Worm (Caenorhabditis elegans) whole organism, early embryonic: ENCODE measurements around the gene ZK896.4.

Experiments
- B0310.2 ChIP-seq: sonication (generic microtip); optimal IDR thresholded peaks from 2 replicates; lab custom pipeline; 2016; ENCODE audit warnings: mild to moderate bottlenecking, missing genetic modification characterization, missing compliant biosample characterization
- F13C5.2 ChIP-seq: sonication (generic microtip); optimal IDR thresholded peaks from 2 replicates; lab custom pipeline; 2017; ENCODE audit warnings: mild to moderate bottlenecking, missing genetic modification characterization, inconsistent platforms, missing compliant biosample characterization
- aly-1 ChIP-seq: sonication (generic microtip); optimal IDR thresholded peaks from 2 replicates; lab custom pipeline; 2016; ENCODE audit warnings: missing genetic modification characterization, missing compliant biosample characterization
- ama-1 ChIP-seq: fragments of 150-350 bp; optimal IDR thresholded peaks from 2 replicates; lab custom pipeline; 2014
- ceh-13 ChIP-seq: fragments of 200-800 bp; sonication (Bioruptor generic); optimal IDR thresholded peaks from 2 replicates; lab custom pipeline; 2018; ENCODE audit warnings: mild to moderate bottlenecking, missing genetic modification characterization, missing compliant biosample characterization
- ceh-36 ChIP-seq: sonication (generic microtip); optimal IDR thresholded peaks from 2 replicates; lab custom pipeline; 2016; ENCODE audit warnings: missing genetic modification characterization, inconsistent platforms, missing compliant biosample characterization
- ets-7 ChIP-seq: sonication (generic microtip); optimal IDR thresholded peaks from 2 replicates; lab custom pipeline; 2016; ENCODE audit warnings: missing genotype, missing genetic modification characterization, missing compliant biosample characterization
- flt-1 ChIP-seq: fragments of 200-800 bp; sonication (Bioruptor generic); IDR thresholded peaks from 2 replicates; pipeline ENCODE4 v1.3.6; 2022; ENCODE audit warnings: missing genetic modification characterization, missing compliant biosample characterization
- hmbx-1 ChIP-seq: sonication (generic microtip); optimal IDR thresholded peaks from 2 replicates; lab custom pipeline; 2016; ENCODE audit warnings: mild to moderate bottlenecking, missing genetic modification characterization, missing compliant biosample characterization
- hmg-4 ChIP-seq: fragments of 200-800 bp; sonication (Bioruptor generic); optimal IDR thresholded peaks from 2 replicates; lab custom pipeline; 2018; ENCODE audit warnings: mild to moderate bottlenecking, missing genetic modification characterization, missing compliant biosample characterization
- hnd-1 ChIP-seq: sonication (generic microtip); optimal IDR thresholded peaks from 2 replicates; lab custom pipeline; 2016; ENCODE audit warnings: missing genetic modification characterization, missing compliant biosample characterization
- pes-1 ChIP-seq: fragments of 200-800 bp; sonication (Bioruptor generic); IDR thresholded peaks from 2 replicates; pipeline ENCODE4 v1.3.6; 2022; ENCODE audit warnings: missing genetic modification reagents, missing genetic modification characterization, missing compliant biosample characterization
- scrt-1 ChIP-seq: fragments of 200-800 bp; sonication (Bioruptor generic); IDR thresholded peaks from 2 replicates; pipeline ENCODE4 v1.3.6; 2022; ENCODE audit warnings: missing genetic modification characterization, missing compliant biosample characterization
- sea-1 ChIP-seq: fragments of 200-800 bp; sonication (Bioruptor generic); conservative IDR thresholded peaks from 2 replicates; pipeline ENCODE4 v1.3.6; 2022; ENCODE audit warnings: missing genetic modification characterization, missing compliant biosample characterization
- tbx-11 ChIP-seq: fragments of 200-800 bp; sonication (Bioruptor generic); IDR thresholded peaks from 2 replicates; pipeline ENCODE4 v1.3.6; 2022; ENCODE audit warnings: missing genetic modification characterization, missing compliant biosample characterization
- tbx-37 ChIP-seq: fragments of 200-800 bp; sonication (Bioruptor generic); conservative IDR thresholded peaks from 2 replicates; pipeline ENCODE4 v1.3.6; 2022; ENCODE audit warnings: missing genetic modification reagents, missing genetic modification characterization, missing compliant biosample characterization
- tra-4 ChIP-seq: sonication (generic microtip); optimal IDR thresholded peaks from 2 replicates; lab custom pipeline; 2017; ENCODE audit warnings: missing genetic modification characterization, missing compliant biosample characterization

ZK896.4 gene

DNA sequence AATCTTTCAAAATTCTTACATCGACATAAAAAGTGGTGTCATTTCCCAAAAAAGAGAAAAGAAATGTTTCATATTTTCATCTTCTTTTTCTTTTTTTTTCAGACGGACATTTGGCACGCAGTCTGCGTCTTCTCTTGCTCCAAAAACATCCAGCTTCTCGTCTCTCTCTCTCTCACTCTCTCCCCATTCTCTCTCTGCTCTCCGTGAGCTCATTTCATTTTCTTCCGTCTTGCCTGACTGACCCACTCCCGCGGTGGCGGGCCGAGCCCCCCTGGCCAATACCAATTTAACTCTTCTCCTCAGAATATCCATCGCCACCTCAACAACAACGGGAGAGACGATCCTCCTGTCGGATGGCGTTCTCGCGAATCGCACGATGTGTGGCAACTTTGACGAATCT is 37.5 kb downstream of the ZK896.4 start, which contains the start of gene txt-19:
Gene txt-19, plus strand, starts transcription at position 304 of the 400 bp plus-strand sequence.
- no peak for TF ChIP-seq F13C5.2 (tag; lab: Kevin White, UChicago)
- no peak for TF ChIP-seq pes-1 (GFP tag; lab: Robert Waterston, UW)
- no peak for TF ChIP-seq B0310.2
- TF ChIP-seq ets-7 (tag; lab: Kevin White, UChicago) = no peak
- TF ChIP-seq hmg-4 (GFP tag; lab: Kevin White, UChicago) = no peak
- no peak for TF ChIP-seq tbx-37 (GFP tag; lab: Robert Waterston, UW)
- TF ChIP-seq aly-1 (tag; lab: Kevin White, UChicago) = no peak
- no peak for TF ChIP-seq hmbx-1 (tag; lab: Kevin White, UChicago)
- no peak for TF ChIP-seq ceh-13
- no peak for TF ChIP-seq hnd-1 (tag; lab: Kevin White, UChicago)
- TF ChIP-seq tbx-11 = no peak
- no peak for TF ChIP-seq scrt-1
- TF ChIP-seq ceh-36 (tag; lab: Kevin White, UChicago) = no peak
- no peak for TF ChIP-seq flt-1 (GFP tag; lab: Robert Waterston, UW)
- TF ChIP-seq sea-1 (GFP tag; lab: Robert Waterston, UW) = no peak
- TF ChIP-seq tra-4 (tag; lab: Kevin White, UChicago) = no peak
- TF ChIP-seq ama-1 (lab: Kevin White, UChicago) = no peak

DNA sequence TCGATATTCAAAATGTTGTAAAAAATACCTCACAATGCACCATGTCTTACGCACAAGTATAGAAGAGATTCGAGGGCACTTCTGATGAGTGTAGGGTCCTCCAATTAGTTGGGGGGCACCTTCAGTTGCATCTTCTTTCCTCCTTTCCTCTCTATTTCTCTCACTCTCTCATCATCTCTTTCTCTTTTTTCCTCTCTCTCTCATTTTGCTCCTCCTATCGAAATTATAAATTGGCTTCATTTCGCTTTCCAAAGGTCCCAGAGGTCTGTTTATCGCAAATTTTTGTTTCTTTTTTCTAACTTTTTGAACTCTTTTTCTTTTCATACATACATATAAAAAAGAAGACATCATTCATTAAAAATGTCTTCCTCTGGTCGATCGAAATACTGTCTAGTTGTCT is 40.2 kb downstream of the ZK896.4 start:
- TF ChIP-seq ceh-36 (tag; lab: Kevin White, UChicago) = no peak
- TF ChIP-seq scrt-1 = no peak
- no peak for TF ChIP-seq hnd-1 (tag; lab: Kevin White, UChicago)
- TF ChIP-seq ets-7 (tag; lab: Kevin White, UChicago) = no peak
- no peak for TF ChIP-seq ama-1 (lab: Kevin White, UChicago)

DNA sequence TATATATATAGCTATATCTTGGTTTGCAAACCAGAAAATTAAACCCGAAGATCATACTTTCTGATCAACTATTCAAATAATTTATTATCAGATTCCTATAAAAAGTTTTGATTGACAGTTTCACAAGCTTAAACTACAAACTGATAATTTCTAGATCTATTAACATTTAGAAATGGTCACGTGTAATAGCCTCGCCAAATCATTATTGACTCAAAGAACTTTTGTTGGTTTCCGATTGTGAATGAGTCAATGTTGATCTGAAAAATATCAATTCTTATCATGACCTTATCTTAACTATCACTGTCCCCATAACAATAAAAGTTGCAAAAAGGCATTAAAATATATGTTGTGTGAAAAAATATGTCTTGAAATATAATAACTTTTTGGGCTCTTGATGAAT is 41.0 kb downstream of the ZK896.4 start:
- TF ChIP-seq ama-1 (lab: Kevin White, UChicago) (no peak), tbx-11 (no peak), hnd-1 (tag; lab: Kevin White, UChicago) (no peak), F13C5.2 (tag; lab: Kevin White, UChicago) (no peak), tbx-37 (GFP tag; lab: Robert Waterston, UW) (no peak), ceh-13 (no peak), ets-7 (tag; lab: Kevin White, UChicago) (no peak), hmbx-1 (tag; lab: Kevin White, UChicago) (no peak), sea-1 (GFP tag; lab: Robert Waterston, UW) (no peak), aly-1 (tag; lab: Kevin White, UChicago) (no peak), B0310.2 (no peak), flt-1 (GFP tag; lab: Robert Waterston, UW) (no peak), ceh-36 (tag; lab: Kevin White, UChicago) (no peak), pes-1 (GFP tag; lab: Robert Waterston, UW) (no peak), hmg-4 (GFP tag; lab: Kevin White, UChicago) (no peak), scrt-1 (no peak), tra-4 (tag; lab: Kevin White, UChicago) (no peak)

DNA sequence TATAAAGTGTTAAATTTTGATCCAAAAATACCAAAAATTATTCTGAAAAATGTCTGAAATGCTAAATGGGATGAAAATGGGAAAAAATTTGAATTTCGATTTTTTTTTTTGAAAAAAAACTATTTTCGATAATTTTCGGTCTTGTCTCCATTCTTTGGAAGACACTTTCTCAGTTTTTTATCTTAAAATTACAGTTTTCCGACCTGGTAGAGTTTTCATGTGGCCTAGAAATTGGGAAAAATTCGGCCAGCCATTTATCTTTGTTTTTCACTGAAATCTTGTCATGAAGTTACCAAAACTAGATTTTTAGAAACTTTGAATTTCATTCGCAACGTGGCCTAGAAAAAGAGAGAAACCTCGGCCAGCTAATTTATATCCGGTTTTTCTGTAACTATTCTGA is 42.2 kb downstream of the ZK896.4 start:
- TF ChIP-seq tbx-11 = no peak
- TF ChIP-seq scrt-1 = no peak
- TF ChIP-seq B0310.2 = no peak
- no peak for TF ChIP-seq hmbx-1 (tag; lab: Kevin White, UChicago)
- no peak for TF ChIP-seq hnd-1 (tag; lab: Kevin White, UChicago)
- no peak for TF ChIP-seq pes-1 (GFP tag; lab: Robert Waterston, UW)
- no peak for TF ChIP-seq F13C5.2 (tag; lab: Kevin White, UChicago)

DNA sequence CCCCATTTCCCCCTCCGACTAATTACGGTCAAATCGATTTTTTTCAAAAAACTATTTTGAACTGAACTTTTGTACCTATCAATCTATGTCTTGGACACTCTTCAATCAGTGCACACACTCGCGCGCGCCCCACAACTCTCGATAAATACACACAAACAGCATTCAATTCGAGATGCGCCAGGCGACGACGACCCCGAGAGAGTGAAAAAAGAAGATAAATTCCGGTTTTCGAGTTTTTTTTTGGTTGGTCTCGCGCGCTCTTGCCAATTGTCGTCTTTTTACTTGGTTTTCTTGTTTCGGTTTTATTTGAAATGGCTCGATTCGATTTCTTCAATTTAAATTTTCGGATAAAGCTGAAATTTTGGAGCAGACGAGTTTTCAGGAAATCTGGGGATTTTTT is 42.7 kb downstream of the ZK896.4 start:
- TF ChIP-seq aly-1 (tag; lab: Kevin White, UChicago) (no peak), hnd-1 (tag; lab: Kevin White, UChicago) (no peak), hmg-4 (GFP tag; lab: Kevin White, UChicago) (no peak)

DNA sequence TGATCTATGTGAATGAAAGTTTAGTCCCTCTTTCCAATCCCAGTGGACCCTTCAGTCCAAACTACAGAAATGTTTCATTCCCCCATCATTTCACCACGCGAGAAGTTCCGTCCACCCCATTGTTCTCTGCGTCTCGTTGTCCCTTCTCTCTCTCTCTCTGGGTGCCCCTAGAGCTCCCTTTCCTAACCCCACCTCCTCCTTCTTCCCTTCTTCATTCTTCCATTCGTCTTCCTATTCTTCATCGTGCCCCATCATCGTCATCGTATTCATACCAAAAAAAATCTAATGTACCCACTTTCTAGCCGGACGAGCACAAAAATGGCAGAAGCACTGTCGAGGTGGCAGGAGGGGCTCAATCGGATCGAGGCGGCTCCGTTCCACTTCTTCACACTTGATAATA is 46.9 kb downstream of the ZK896.4 start, which contains the start of gene M02B1.3:
Gene M02B1.3, plus strand, starts transcription at position 301 of the 400 bp plus-strand sequence.
- TF ChIP-seq B0310.2 (no peak), ama-1 (lab: Kevin White, UChicago) (no peak), pes-1 (GFP tag; lab: Robert Waterston, UW) (no peak), hnd-1 (tag; lab: Kevin White, UChicago) (no peak), aly-1 (tag; lab: Kevin White, UChicago) (no peak)

DNA sequence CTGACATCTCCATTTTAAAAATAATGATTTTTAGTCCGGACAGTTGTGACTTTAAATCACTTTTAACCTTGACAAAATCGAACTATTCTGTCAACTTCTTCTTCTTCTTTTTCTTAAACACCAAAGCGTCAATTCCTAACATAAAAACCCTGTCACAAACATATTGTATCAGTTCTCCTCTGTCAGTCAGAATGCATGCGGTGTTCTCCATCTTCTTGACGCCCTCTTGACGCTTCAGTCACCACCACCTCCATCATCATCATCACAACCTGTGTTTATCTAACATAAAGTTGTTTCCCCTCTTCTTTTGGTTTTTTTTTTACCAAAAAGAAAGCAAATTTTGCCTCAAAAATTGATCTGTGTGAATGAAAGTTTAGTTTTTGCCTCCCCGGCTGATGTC is 47.7 kb downstream of the ZK896.4 start:
- TF ChIP-seq F13C5.2 (tag; lab: Kevin White, UChicago) (no peak), ceh-13 (no peak)

DNA sequence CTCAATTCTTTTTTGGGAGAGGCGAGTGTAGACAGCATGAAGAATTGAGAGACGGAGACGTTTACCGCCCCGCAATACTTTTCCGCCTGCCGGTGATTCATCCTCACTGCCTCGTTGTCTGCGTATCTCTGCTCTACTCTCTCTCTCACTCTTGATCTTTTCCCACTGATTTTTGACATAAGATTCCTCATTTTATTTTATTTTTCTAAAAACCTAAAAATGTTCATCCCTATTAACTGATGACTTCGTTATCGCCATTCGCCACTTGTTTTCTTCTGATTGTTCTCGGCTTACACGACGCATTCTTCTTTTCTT is 48.7 kb downstream of the ZK896.4 start:
- TF ChIP-seq tbx-37 (GFP tag; lab: Robert Waterston, UW) (no peak), tra-4 (tag; lab: Kevin White, UChicago) (no peak), sea-1 (GFP tag; lab: Robert Waterston, UW) (no peak)
